Fruit fly (Drosophila melanogaster) whole organism, pupa: ENCODE results near the gene CG5641.
"Not testable (repeated sequence)": the region's sequence is repeated elsewhere in the genome, so short reads cannot be mapped to it uniquely, and the experiment has no call there.

Source experiments
- CG10348 ChIP-seq: fragments of 200-800 bp; sonication (Bioruptor generic); IDR thresholded peaks from 2 replicates; pipeline ENCODE4 v1.3.6; 2022; ENCODE audit warnings: missing biosample characterization, missing genetic modification characterization
- CG12605 ChIP-seq: fragments of 200-800 bp; sonication (Bioruptor generic); IDR thresholded peaks from 2 replicates; pipeline ENCODE4 v1.3.6; 2022; ENCODE audit warnings: missing biosample characterization, missing genetic modification characterization
- CG13204 ChIP-seq: fragments of 200-800 bp; sonication (Bioruptor generic); optimal IDR thresholded peaks from 2 replicates; lab custom pipeline; 2018; ENCODE audit warnings: missing biosample characterization, mild to moderate bottlenecking, missing genetic modification characterization, moderate library complexity
- CG14655 ChIP-seq: fragments of 200-800 bp; sonication (Bioruptor generic); optimal IDR thresholded peaks from 3 replicates; lab custom pipeline; 2017; ENCODE audit warnings: mild to moderate bottlenecking, missing biosample characterization, missing genetic modification reagents, missing genetic modification characterization
- CG15710 ChIP-seq: fragments of 200-800 bp; sonication (Bioruptor generic); optimal IDR thresholded peaks from 2 replicates; lab custom pipeline; 2018; ENCODE audit warnings: missing biosample characterization, mild to moderate bottlenecking, missing genetic modification characterization, moderate library complexity
- CG17806 ChIP-seq: fragments of 200-800 bp; sonication (Bioruptor generic); optimal IDR thresholded peaks from 2 replicates; lab custom pipeline; 2018; ENCODE audit warnings: missing biosample characterization, mild to moderate bottlenecking, missing genetic modification characterization, moderate library complexity
- CG32121 ChIP-seq: fragments of 200-800 bp; sonication (Bioruptor generic); IDR thresholded peaks from 2 replicates; pipeline ENCODE4 v1.3.6; 2022; ENCODE audit warnings: missing biosample characterization, missing genetic modification characterization
- CG34367 ChIP-seq: fragments of 200-800 bp; sonication (Bioruptor generic); optimal IDR thresholded peaks from 2 replicates; lab custom pipeline; 2018; ENCODE audit warnings: missing biosample characterization, mild to moderate bottlenecking, missing genetic modification characterization
- CG4496 ChIP-seq: fragments of 200-800 bp; sonication (Bioruptor generic); IDR thresholded peaks from 3 replicates; pipeline ENCODE4 v1.3.6; 2022; ENCODE audit warnings: missing biosample characterization, missing genetic modification characterization
- CG8159 ChIP-seq: fragments of 200-800 bp; sonication (Bioruptor generic); optimal IDR thresholded peaks from 3 replicates; lab custom pipeline; 2018; ENCODE audit warnings: missing biosample characterization, mild to moderate bottlenecking, missing genetic modification characterization, moderate library complexity
- CG8301 ChIP-seq: fragments of 200-800 bp; sonication (Bioruptor generic); optimal IDR thresholded peaks from 2 replicates; lab custom pipeline; 2018; ENCODE audit warnings: missing biosample characterization, mild to moderate bottlenecking, missing genetic modification characterization
- CG9948 ChIP-seq: fragments of 200-800 bp; sonication (Bioruptor generic); optimal IDR thresholded peaks from 2 replicates; lab custom pipeline; 2018; ENCODE audit warnings: missing biosample characterization, mild to moderate bottlenecking, missing genetic modification characterization, moderate library complexity
- D1 ChIP-seq: fragments of 200-800 bp; sonication (Bioruptor generic); optimal IDR thresholded peaks from 2 replicates; lab custom pipeline; 2018; ENCODE audit warnings: missing biosample characterization, mild to moderate bottlenecking, missing genetic modification characterization, moderate library complexity
- EcR ChIP-seq: fragments of 200-800 bp; sonication (Bioruptor generic); optimal IDR thresholded peaks from 3 replicates; lab custom pipeline; 2019; ENCODE audit warnings: missing biosample characterization, missing genetic modification characterization, mild to moderate bottlenecking, moderate library complexity, missing genetic modification reagents
- Ets98B ChIP-seq: fragments of 200-800 bp; sonication (Bioruptor generic); IDR thresholded peaks from 2 replicates; pipeline ENCODE4 v1.3.6; 2022; ENCODE audit warnings: missing biosample characterization, missing genetic modification characterization
- Pif1A ChIP-seq: fragments of 200-800 bp; sonication (Bioruptor generic); optimal IDR thresholded peaks from 3 replicates; lab custom pipeline; 2016; ENCODE audit warnings: missing biosample characterization, missing genetic modification characterization
- Pif1B ChIP-seq: fragments of 200-800 bp; sonication (Bioruptor generic); optimal IDR thresholded peaks from 3 replicates; lab custom pipeline; 2016; ENCODE audit warnings: missing biosample characterization, missing genetic modification characterization
- Snoo ChIP-seq: fragments of 200-800 bp; sonication (Bioruptor generic); optimal IDR thresholded peaks from 3 replicates; lab custom pipeline; 2017; ENCODE audit warnings: missing biosample characterization, mild to moderate bottlenecking, missing genetic modification characterization, inconsistent platforms
- fd96Ca ChIP-seq: fragments of 200-800 bp; sonication (Bioruptor generic); IDR thresholded peaks from 3 replicates; pipeline ENCODE4 v1.3.6; 2022; ENCODE audit warnings: missing biosample characterization, missing genetic modification characterization
- gl ChIP-seq: fragments of 200-800 bp; sonication (Bioruptor generic); optimal IDR thresholded peaks from 2 replicates; lab custom pipeline; 2018; ENCODE audit warnings: missing biosample characterization, mild to moderate bottlenecking, missing genetic modification characterization
- rn ChIP-seq: fragments of 200-800 bp; sonication (Bioruptor generic); IDR thresholded peaks from 2 replicates; pipeline ENCODE4 v1.3.6; 2022; ENCODE audit warnings: missing biosample characterization, missing genetic modification characterization

Gene CG5641

DNA sequence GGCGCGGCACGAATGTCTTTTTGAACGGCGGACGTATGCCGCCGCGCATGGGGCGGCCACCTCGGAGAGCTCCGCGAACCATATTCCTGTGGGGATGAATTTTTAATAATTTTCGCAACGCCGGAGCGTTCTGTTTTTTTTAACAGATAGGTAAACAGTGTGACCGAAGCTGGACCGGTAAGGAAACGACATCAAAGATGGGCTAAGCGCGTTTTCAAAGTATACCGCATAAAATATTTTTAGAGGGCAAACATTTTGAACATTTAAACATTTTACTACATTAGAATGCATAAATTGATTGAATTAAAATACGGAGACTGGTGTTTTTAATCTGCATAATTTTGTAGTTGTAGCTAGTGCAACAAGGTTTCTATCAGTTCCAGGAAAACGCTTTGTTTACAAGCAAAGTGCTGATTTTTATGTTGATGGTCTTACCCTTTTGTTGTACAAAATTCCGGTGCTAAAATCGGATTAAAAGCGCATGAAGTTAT lies at the start of gene CG5641, which contains the start of gene CG5245:
Gene CG5641 (minus strand): TSS at position 163 of the 491 bp plus-strand sequence.
Gene CG5245 (plus strand): TSS at position 441 of the 491 bp plus-strand sequence.
- TF ChIP-seq CG15710 (tag; lab: Kevin White, UChicago): no peak
- no peak for TF ChIP-seq CG14655 (GFP tag; lab: Kevin White, UChicago)
- TF ChIP-seq gl (tag; lab: Kevin White, UChicago): no peak
- TF ChIP-seq CG9948: no peak
- no peak for TF ChIP-seq CG13204 (GFP tag; lab: Kevin White, UChicago)
- TF ChIP-seq EcR (GFP tag; lab: Kevin White, UChicago): no peak
- no peak for TF ChIP-seq CG8301
- no peak for TF ChIP-seq CG4496 (GFP tag; lab: Robert Waterston, UW)
- no peak for TF ChIP-seq CG8159
- no peak for TF ChIP-seq CG12605 (GFP tag; lab: Robert Waterston, UW)
- no peak for TF ChIP-seq D1 (tag; lab: Kevin White, UChicago)
- TF ChIP-seq CG32121 (GFP tag; lab: Robert Waterston, UW): no peak
- TF ChIP-seq Pif1B (GFP tag; lab: Kevin White, UChicago): no peak
- TF ChIP-seq CG34367 (tag; lab: Kevin White, UChicago): no peak
- TF ChIP-seq Snoo (tag; lab: Kevin White, UChicago): no peak

DNA sequence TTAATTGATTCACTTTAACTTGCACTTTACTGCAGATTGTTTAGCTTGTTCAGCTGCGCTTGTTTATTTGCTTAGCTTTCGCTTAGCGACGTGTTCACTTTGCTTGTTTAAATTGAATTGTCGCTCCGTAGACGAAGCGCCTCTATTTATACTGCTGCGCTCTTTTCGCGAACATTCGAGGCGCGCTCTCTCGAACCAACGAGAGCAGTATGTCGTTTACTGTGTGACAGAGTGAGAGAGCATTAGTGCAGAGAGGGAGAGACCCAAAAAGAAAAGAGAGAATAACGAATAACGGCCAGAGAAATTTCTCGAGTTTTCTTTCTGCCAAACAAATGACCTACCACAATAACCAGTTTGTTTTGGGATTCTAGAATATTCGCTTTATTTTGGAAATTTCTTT lies 38.6 kb upstream of the CG5641 start, which contains the start of gene Hsp70Ba:
Gene Hsp70Ba (minus strand): TSS at position 102 of the 400 bp plus-strand sequence.
- TF ChIP-seq CG4496 (GFP tag; lab: Robert Waterston, UW); CG8301; CG34367 (tag; lab: Kevin White, UChicago): not testable (repeated sequence)
- TF ChIP-seq, all 21 proteins: peak for 0; not testable (repeated sequence) for 21

DNA sequence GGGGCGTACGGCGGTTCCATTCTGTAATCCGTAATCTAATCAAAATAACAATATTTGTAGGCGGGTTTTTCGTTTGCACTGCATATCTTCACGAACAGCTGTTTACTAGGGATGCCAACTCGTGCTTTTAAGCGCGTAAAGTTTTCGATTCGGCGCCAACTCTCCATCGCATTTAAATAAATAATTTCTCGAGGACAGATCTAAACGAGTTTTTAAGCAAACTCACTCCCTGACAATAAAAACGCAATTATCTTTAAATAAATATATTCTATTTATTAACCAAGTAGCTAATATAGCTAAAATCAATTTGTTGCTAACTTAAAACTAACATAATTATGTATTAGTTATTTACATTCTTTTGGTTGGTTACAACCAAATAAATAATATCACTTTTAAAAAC lies 36.1 kb upstream of the CG5641 start, which contains the start of gene CG5608:
Gene CG5608 (minus strand): TSS at position 101 of the 400 bp plus-strand sequence.
- not testable (repeated sequence) for TF ChIP-seq EcR (GFP tag; lab: Kevin White, UChicago); CG12605 (GFP tag; lab: Robert Waterston, UW); CG4496 (GFP tag; lab: Robert Waterston, UW)

DNA sequence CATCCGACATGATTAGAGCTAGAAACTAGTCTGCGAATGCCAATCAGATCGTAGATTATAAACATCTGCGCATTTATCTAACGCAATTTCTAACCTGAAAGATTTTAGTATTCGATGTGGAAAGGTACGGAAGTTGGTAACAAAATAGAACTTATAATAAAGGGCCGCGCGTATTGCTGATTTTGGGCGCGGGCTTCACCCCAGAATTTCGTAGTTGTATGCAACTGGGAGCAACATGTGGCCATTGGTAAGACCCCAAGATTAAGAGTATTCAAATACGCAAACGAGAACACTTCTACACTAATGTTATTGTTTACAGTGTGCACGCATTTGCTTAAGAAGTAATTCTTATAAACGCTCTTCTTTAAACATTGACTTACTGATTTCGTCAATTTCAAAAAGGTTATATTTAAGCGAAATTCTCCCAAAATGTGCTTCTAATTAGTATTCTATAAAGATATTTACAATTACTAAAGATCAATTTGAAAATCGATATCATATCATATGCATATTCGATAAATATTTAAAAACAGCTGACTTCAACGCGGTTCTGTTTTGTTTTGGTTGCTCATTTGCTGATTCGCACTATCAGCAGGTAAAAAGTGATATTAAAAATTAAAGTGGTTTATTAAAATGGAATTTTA lies 30.9 kb upstream of the CG5641 start, which contains the start of the genes CG5961 and Polr3C:
Gene CG5961 (minus strand): TSS at position 416 of the 644 bp plus-strand sequence.
Gene Polr3C (plus strand): TSS at position 536 of the 644 bp plus-strand sequence.
- TF ChIP-seq EcR (GFP tag; lab: Kevin White, UChicago) (no peak), CG14655 (GFP tag; lab: Kevin White, UChicago) (no peak), CG4496 (GFP tag; lab: Robert Waterston, UW) (no peak), D1 (tag; lab: Kevin White, UChicago) (no peak), CG12605 (GFP tag; lab: Robert Waterston, UW) (no peak), CG9948 (no peak), Pif1A (no peak), CG10348 (GFP tag; lab: Robert Waterston, UW) (no peak)

DNA sequence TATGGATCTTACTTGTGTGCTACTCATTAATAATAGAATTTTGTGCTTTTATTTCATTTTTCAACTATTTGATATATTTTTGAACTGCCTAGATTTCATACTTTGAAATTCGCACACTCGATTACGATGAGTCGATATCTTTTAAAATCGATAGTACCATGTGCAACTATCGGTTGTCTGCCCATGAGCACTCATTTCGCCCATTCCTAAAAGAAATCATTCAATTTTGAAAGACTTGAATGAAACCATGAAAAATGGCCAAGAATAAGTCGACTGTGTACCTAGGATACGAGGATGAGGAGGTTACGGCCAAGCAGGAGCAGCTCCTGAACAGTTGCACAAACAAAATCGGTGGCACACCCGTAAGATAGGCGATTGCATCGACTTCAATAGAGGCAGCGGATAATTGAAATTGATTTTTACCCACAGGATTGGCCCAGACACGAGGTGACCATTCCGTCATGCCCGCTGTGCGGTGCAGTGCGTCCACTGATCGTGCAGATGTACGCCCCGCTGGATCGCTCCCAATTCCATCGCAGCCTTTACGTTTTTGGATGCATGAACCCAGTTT lies 27.4 kb upstream of the CG5641 start, which contains the start of gene trus:
Gene trus (plus strand): TSS at position 204 of the 571 bp plus-strand sequence.
- TF ChIP-seq EcR (GFP tag; lab: Kevin White, UChicago) (no peak), CG8159 (no peak), CG17806 (tag; lab: Kevin White, UChicago) (no peak), CG15710 (tag; lab: Kevin White, UChicago) (no peak), CG9948 (no peak), CG32121 (GFP tag; lab: Robert Waterston, UW) (no peak), CG13204 (GFP tag; lab: Kevin White, UChicago) (no peak), CG34367 (tag; lab: Kevin White, UChicago) (no peak), CG8301 (no peak), D1 (tag; lab: Kevin White, UChicago) (no peak), Ets98B (GFP tag; lab: Robert Waterston, UW) (no peak), Snoo (tag; lab: Kevin White, UChicago) (no peak), fd96Ca (GFP tag; lab: Robert Waterston, UW) (no peak), Pif1B (GFP tag; lab: Kevin White, UChicago) (no peak), CG4496 (GFP tag; lab: Robert Waterston, UW) (no peak), Pif1A (no peak), gl (tag; lab: Kevin White, UChicago) (no peak), rn (GFP tag; lab: Robert Waterston, UW) (no peak), CG10348 (GFP tag; lab: Robert Waterston, UW) (no peak)

DNA sequence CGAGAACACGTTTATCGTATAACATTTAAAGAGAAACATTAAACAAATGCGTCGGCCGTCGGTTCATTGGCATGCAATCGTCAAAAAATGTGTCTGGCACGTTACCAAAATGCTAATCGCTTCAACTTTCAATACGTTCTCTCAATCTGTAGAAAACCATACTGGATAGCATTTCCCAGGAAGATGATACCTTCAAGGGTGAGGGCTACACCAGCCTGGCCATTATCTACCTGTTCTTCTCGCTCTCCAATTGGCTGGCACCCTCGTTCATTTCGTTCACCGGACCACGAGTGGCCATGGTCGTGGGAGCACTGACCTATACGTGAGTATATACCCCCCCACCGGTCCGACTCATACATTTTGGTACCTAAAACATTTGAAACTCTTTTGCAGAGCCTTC lies 25.4 kb upstream of the CG5641 start:
- TF ChIP-seq EcR (GFP tag; lab: Kevin White, UChicago) (peak; percentile 77), CG9948 (no peak)
- TF ChIP-seq, all 21 proteins: peak for 1
